Worm (Caenorhabditis elegans) whole organism, L1 larva: ENCODE measurements around the gene clp-9.

Source experiments
- C04F5.9 ChIP-seq: sonication (generic microtip); optimal IDR thresholded peaks from 2 replicates; lab custom pipeline; 2016; ENCODE audit warnings: missing genetic modification characterization, missing compliant biosample characterization
- C34B4.2 ChIP-seq: sonication (generic microtip); optimal IDR thresholded peaks from 2 replicates; lab custom pipeline; 2017; ENCODE audit warnings: mild to moderate bottlenecking, missing genetic modification characterization, missing compliant biosample characterization
- F16B12.6 ChIP-seq: fragments of 150-350 bp; optimal IDR thresholded peaks from 2 replicates; lab custom pipeline; 2014; ENCODE audit warnings: missing biosample characterization, missing genetic modification characterization
- aha-1 ChIP-seq: fragments of 150-350 bp; optimal IDR thresholded peaks from 2 replicates; lab custom pipeline; 2014; ENCODE audit warnings: missing biosample characterization, missing genetic modification characterization
- aly-2 ChIP-seq: fragments of 150-350 bp; optimal IDR thresholded peaks from 2 replicates; lab custom pipeline; 2014; ENCODE audit warnings: missing biosample characterization, missing genetic modification characterization
- ama-1 ChIP-seq: fragments of 150-350 bp; optimal IDR thresholded peaks from 2 replicates; lab custom pipeline; 2014
- ceh-63 ChIP-seq: fragments of 200-800 bp; sonication (Bioruptor generic); optimal IDR thresholded peaks from 2 replicates; lab custom pipeline; 2018; ENCODE audit warnings: mild to moderate bottlenecking, missing genetic modification characterization, missing compliant biosample characterization
- ceh-88 ChIP-seq: fragments of 200-800 bp; sonication (Bioruptor generic); IDR thresholded peaks from 2 replicates; pipeline ENCODE4 v1.3.6; 2022; ENCODE audit warnings: missing genetic modification characterization, missing compliant biosample characterization
- ces-1 ChIP-seq: fragments of 150-350 bp; optimal IDR thresholded peaks from 2 replicates; lab custom pipeline; 2014; ENCODE audit warnings: missing biosample characterization, missing genetic modification reagents, missing genetic modification characterization
- efl-1 ChIP-seq, 4 experiments: fragments of 150-350 bp; optimal IDR thresholded peaks in 3 of 4; peaks in 1 of 4; 1 replicate in 1 of 4; 2 replicates in 3 of 4; lab custom pipeline; 2014; ENCODE audit warnings: missing biosample characterization in 2 of 4, missing genetic modification characterization in 2 of 4, missing genetic modification reagents in 2 of 4
- efl-3 ChIP-seq: fragments of 200-800 bp; sonication (Bioruptor generic); optimal IDR thresholded peaks from 2 replicates; lab custom pipeline; 2018; ENCODE audit warnings: mild to moderate bottlenecking, missing genetic modification characterization, missing compliant biosample characterization
- elt-3 ChIP-seq, 6 experiments: fragments of 150-350 bp in 1 of 6; sonication (generic microtip); optimal IDR thresholded peaks; 2 replicates each; lab custom pipeline; 2017 to 2018; ENCODE audit warnings: missing biosample characterization in 6 of 6, missing genetic modification characterization in 6 of 6, inconsistent platforms in 1 of 6
- ets-5 ChIP-seq: fragments of 200-800 bp; sonication (Bioruptor generic); IDR thresholded peaks from 2 replicates; pipeline ENCODE4 v1.3.6; 2022; ENCODE audit warnings: missing genetic modification characterization, missing compliant biosample characterization
- fkh-10 ChIP-seq: sonication (generic microtip); optimal IDR thresholded peaks from 2 replicates; lab custom pipeline; 2017; ENCODE audit warnings: missing biosample characterization, missing genetic modification reagents, missing genetic modification characterization
- fkh-4 ChIP-seq: sonication (generic microtip); optimal IDR thresholded peaks from 2 replicates; lab custom pipeline; 2016; ENCODE audit warnings: missing compliant biosample characterization, missing genetic modification characterization, borderline replicate concordance
- fkh-8 ChIP-seq: sonication (generic microtip); optimal IDR thresholded peaks from 2 replicates; lab custom pipeline; 2016; ENCODE audit warnings: mild to moderate bottlenecking, missing genetic modification characterization, missing compliant biosample characterization
- hlh-17 ChIP-seq: fragments of 200-800 bp; sonication (Bioruptor generic); optimal IDR thresholded peaks from 2 replicates; lab custom pipeline; 2018; ENCODE audit warnings: missing genetic modification characterization, mild to moderate bottlenecking, missing compliant biosample characterization, moderate library complexity, borderline replicate concordance
- hlh-4 ChIP-seq: sonication (generic microtip); optimal IDR thresholded peaks from 2 replicates; lab custom pipeline; 2016; ENCODE audit warnings: mild to moderate bottlenecking, missing genetic modification characterization, missing compliant biosample characterization
- hpl-2 ChIP-seq: fragments of 150-350 bp; optimal IDR thresholded peaks from 2 replicates; lab custom pipeline; 2014; ENCODE audit warnings: missing biosample characterization, missing genetic modification reagents, missing genetic modification characterization
- irx-1 ChIP-seq: sonication (generic microtip); optimal IDR thresholded peaks from 2 replicates; lab custom pipeline; 2016; ENCODE audit warnings: missing genetic modification characterization, missing compliant biosample characterization
- jun-1 ChIP-seq: fragments of 150-350 bp; optimal IDR thresholded peaks from 2 replicates; lab custom pipeline; 2014; ENCODE audit warnings: missing biosample characterization, missing genetic modification reagents, missing genetic modification characterization
- lin-14 ChIP-seq: fragments of 200-800 bp; sonication (Bioruptor generic); optimal IDR thresholded peaks from 2 replicates; lab custom pipeline; 2018; ENCODE audit warnings: mild to moderate bottlenecking, missing genetic modification characterization, moderate library complexity, missing compliant biosample characterization
- lin-15B ChIP-seq: fragments of 150-350 bp; sonication (generic microtip); optimal IDR thresholded peaks from 3 replicates; lab custom pipeline; 2014; ENCODE audit warnings: missing biosample characterization, missing genetic modification characterization
- lsy-2 ChIP-seq, 2 experiments: fragments of 150-350 bp; optimal IDR thresholded peaks; 2 replicates each; lab custom pipeline; 2014; ENCODE audit warnings: missing biosample characterization in 2 of 2, missing genetic modification characterization in 2 of 2
- mep-1 ChIP-seq: fragments of 150-350 bp; optimal IDR thresholded peaks from 2 replicates; lab custom pipeline; 2014; ENCODE audit warnings: missing biosample characterization, missing genetic modification characterization
- nhr-11 ChIP-seq: fragments of 150-350 bp; optimal IDR thresholded peaks from 2 replicates; lab custom pipeline; 2014; ENCODE audit warnings: missing biosample characterization, missing genetic modification characterization
- nhr-20 ChIP-seq: sonication (generic microtip); optimal IDR thresholded peaks from 2 replicates; lab custom pipeline; 2016; ENCODE audit warnings: mild to moderate bottlenecking, missing genetic modification characterization, missing compliant biosample characterization
- nhr-237 ChIP-seq: fragments of 150-350 bp; optimal IDR thresholded peaks from 2 replicates; lab custom pipeline; 2014; ENCODE audit warnings: missing biosample characterization, missing genetic modification characterization
- nhr-47 ChIP-seq: sonication (generic microtip); optimal IDR thresholded peaks from 2 replicates; lab custom pipeline; 2016; ENCODE audit warnings: mild to moderate bottlenecking, missing genetic modification characterization, moderate library complexity, missing compliant biosample characterization
- nhr-76 ChIP-seq: sonication (generic microtip); optimal IDR thresholded peaks from 2 replicates; lab custom pipeline; 2017; ENCODE audit warnings: missing biosample characterization, missing genetic modification characterization
- nhr-77 ChIP-seq: fragments of 150-350 bp; optimal IDR thresholded peaks from 2 replicates; lab custom pipeline; 2014; ENCODE audit warnings: missing biosample characterization, missing genetic modification characterization
- nhr-85 ChIP-seq: sonication (generic microtip); peaks from one replicate; lab custom pipeline; 2016; ENCODE audit warnings: missing genetic modification characterization, inconsistent platforms, missing compliant biosample characterization
- pax-3 ChIP-seq: fragments of 200-800 bp; sonication (Bioruptor generic); optimal IDR thresholded peaks from 2 replicates; lab custom pipeline; 2018; ENCODE audit warnings: mild to moderate bottlenecking, missing genetic modification characterization, moderate library complexity, missing compliant biosample characterization
- skn-1 ChIP-seq: fragments of 150-350 bp; optimal IDR thresholded peaks from 2 replicates; lab custom pipeline; 2014; ENCODE audit warnings: missing biosample characterization, missing genetic modification characterization
- snpc-4 ChIP-seq: fragments of 150-350 bp; optimal IDR thresholded peaks from 2 replicates; lab custom pipeline; 2014; ENCODE audit warnings: missing biosample characterization, missing genetic modification characterization
- snu-23 ChIP-seq: sonication (generic microtip); optimal IDR thresholded peaks from 2 replicates; lab custom pipeline; 2016; ENCODE audit warnings: missing genetic modification characterization, missing compliant biosample characterization
- sptf-1 ChIP-seq: fragments of 150-350 bp; optimal IDR thresholded peaks from 2 replicates; lab custom pipeline; 2014; ENCODE audit warnings: missing biosample characterization, missing genetic modification characterization
- swsn-7 ChIP-seq: sonication (generic microtip); optimal IDR thresholded peaks from 2 replicates; lab custom pipeline; 2016; ENCODE audit warnings: missing genetic modification characterization, missing compliant biosample characterization
- tbx-2 ChIP-seq: sonication (generic microtip); optimal IDR thresholded peaks from 2 replicates; lab custom pipeline; 2016; ENCODE audit warnings: missing genetic modification characterization, missing compliant biosample characterization
- unc-130 ChIP-seq: fragments of 150-350 bp; optimal IDR thresholded peaks from 2 replicates; lab custom pipeline; 2017; ENCODE audit warnings: missing biosample characterization, missing genetic modification characterization, inconsistent platforms
- unc-62 ChIP-seq: fragments of 150-350 bp; optimal IDR thresholded peaks from 2 replicates; lab custom pipeline; 2014; ENCODE audit warnings: missing biosample characterization, missing genetic modification reagents, missing genetic modification characterization
- unc-86 ChIP-seq: sonication (generic microtip); optimal IDR thresholded peaks from 2 replicates; lab custom pipeline; 2016; ENCODE audit warnings: missing genetic modification characterization, missing compliant biosample characterization
- ztf-11 ChIP-seq, 2 experiments: sonication (generic microtip); optimal IDR thresholded peaks; 2 replicates each; lab custom pipeline; 2016 to 2017; ENCODE audit warnings: missing genetic modification characterization in 2 of 2, missing biosample characterization in 1 of 2, missing compliant biosample characterization in 1 of 2

Gene clp-9

DNA sequence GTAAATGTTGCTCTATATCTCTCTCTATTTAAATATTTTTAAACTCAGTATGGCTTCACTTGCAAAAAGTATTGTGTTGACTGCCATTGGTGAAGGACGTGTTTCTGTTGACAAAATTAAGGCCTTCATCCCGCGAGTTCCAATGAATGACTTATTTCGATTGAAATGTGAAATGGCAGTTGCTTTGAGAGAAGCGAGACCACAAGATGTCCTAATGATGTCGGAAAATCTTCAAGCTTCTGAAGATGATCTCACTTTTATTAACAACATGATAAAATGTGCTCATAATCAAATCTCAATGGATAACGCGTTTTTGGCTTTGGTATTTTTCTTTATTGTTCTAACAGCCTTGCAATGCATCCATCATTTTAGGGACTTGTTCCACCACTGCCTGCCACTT lies 35.5 kb upstream of the clp-9 start, which contains the start of gene ceh-75:
Gene ceh-75, plus strand, starts transcription at position 50 of the 400 bp plus-strand sequence.
- TF ChIP-seq lin-14, result no peak
- no peak for TF ChIP-seq aly-2 (tag; lab: Kevin White, UChicago)
- no peak for TF ChIP-seq unc-62
- no peak for TF ChIP-seq ceh-88
- no peak for TF ChIP-seq nhr-77 (tag; lab: Kevin White, UChicago)
- no peak for TF ChIP-seq irx-1
- TF ChIP-seq lsy-2 (tag; optimal IDR thresholded peaks at IDR 0.05; lab: Kevin White, UChicago), result no peak
- TF ChIP-seq fkh-8 (tag; lab: Kevin White, UChicago), result no peak
- no peak for TF ChIP-seq C34B4.2
- TF ChIP-seq efl-3 (GFP tag; lab: Kevin White, UChicago), result no peak
- TF ChIP-seq snu-23 (GFP tag; lab: Kevin White, UChicago), result no peak
- TF ChIP-seq fkh-10 (GFP tag; lab: Kevin White, UChicago), result no peak
- TF ChIP-seq efl-1 (optimal IDR thresholded peaks at IDR 0.05; lab: Kevin White, UChicago), result no peak
- no peak for TF ChIP-seq efl-1 (GFP tag; optimal IDR thresholded peaks at IDR 0.05 in 1 of 2; lab: Kevin White, UChicago)
- TF ChIP-seq mep-1, result no peak
- TF ChIP-seq nhr-85 (tag; lab: Kevin White, UChicago), result no peak
- TF ChIP-seq ztf-11 (tag; optimal IDR thresholded peaks at IDR 0.05; lab: Kevin White, UChicago), result no peak
- no peak for TF ChIP-seq pax-3 (tag; lab: Kevin White, UChicago)
- no peak for TF ChIP-seq nhr-20 (tag; lab: Kevin White, UChicago)
- no peak for TF ChIP-seq tbx-2 (tag; lab: Kevin White, UChicago)

DNA sequence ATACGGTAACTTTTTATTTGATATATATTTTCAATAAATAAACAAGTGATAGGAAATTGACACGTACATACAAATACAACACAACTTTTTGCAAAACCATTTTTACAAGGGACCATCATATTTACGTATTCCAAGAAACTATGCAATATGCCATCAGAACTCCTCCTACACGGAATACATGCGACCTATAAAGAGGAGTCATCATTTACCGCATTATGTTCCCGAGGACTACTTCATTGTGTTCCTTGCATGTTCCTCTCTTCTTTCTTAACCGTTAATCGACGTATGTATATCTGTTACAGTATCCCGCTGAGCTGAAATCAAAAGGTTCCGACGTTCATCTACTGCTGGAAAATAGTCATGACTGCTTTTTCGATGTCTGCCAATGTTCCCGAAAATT lies 32.6 kb upstream of the clp-9 start, which contains the start of gene C50H2.5:
Gene C50H2.5, plus strand, starts transcription at position 301 of the 400 bp plus-strand sequence.
- TF ChIP-seq aly-2 (tag; lab: Kevin White, UChicago), result no peak
- no peak for TF ChIP-seq snu-23 (GFP tag; lab: Kevin White, UChicago)
- no peak for TF ChIP-seq efl-3 (GFP tag; lab: Kevin White, UChicago)

ce11 chrV:9916665-9917064 lies 30.9 kb upstream of the clp-9 start, which contains the start of gene C50H2.4:
C50H2.4 (plus strand) TSS chrV:9916965.
- TF ChIP-seq nhr-76 (tag; lab: Kevin White, UChicago) (no peak), swsn-7 (tag; lab: Kevin White, UChicago) (no peak), aha-1 (tag; lab: Kevin White, UChicago) (no peak), elt-3 (tag; optimal IDR thresholded peaks at IDR 0.05; lab: Kevin White, UChicago) (no peak), nhr-47 (tag; lab: Kevin White, UChicago) (no peak), ets-5 (no peak), jun-1 (no peak)

- TF ChIP-seq nhr-11 (tag; lab: Kevin White, UChicago) (no peak), lin-15B (tag; lab: Kevin White, UChicago) (no peak), unc-86 (tag; lab: Kevin White, UChicago) (no peak), C04F5.9 (tag; lab: Kevin White, UChicago) (no peak), snu-23 (GFP tag; lab: Kevin White, UChicago) (no peak)
Measured at ce11 chrV:9915021-9915420, 29.3 kb upstream of the clp-9 start, which contains the start of gene mec-9. mec-9 (minus strand) TSS chrV:9915121.

DNA sequence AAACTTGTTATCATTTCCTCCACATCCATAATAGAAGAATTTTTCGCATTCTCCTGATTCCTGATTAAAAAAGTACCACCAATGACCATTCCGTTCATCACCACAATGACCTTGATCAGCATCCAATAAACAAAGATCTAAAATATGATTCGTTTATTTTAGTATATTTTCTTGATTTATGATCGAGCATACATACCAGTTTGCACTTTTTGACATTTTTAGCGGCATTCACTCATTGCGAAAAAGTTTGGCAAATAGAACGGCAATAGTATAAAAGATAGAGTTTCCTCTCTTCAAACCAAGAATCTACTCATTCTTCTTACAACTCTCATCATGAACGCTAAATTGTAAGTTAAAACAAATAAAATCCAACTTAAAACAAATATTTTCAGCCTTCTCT lies 28.1 kb upstream of the clp-9 start, which contains the start of gene fipr-10:
Gene fipr-10, plus strand, starts transcription at position 301 of the 400 bp plus-strand sequence.
- no peak for TF ChIP-seq skn-1 (tag; lab: Kevin White, UChicago)
- no peak for TF ChIP-seq ceh-63
- no peak for TF ChIP-seq nhr-77 (tag; lab: Kevin White, UChicago)
- no peak for TF ChIP-seq hlh-4 (tag; lab: Kevin White, UChicago)
- TF ChIP-seq sptf-1 (tag; lab: Kevin White, UChicago), result no peak
- TF ChIP-seq unc-130 (tag; lab: Kevin White, UChicago), result no peak
- TF ChIP-seq ceh-88, result no peak
- no peak for TF ChIP-seq hpl-2
- TF ChIP-seq snpc-4 (tag; lab: Kevin White, UChicago), result no peak
- TF ChIP-seq ama-1 (lab: Kevin White, UChicago), result no peak
- TF ChIP-seq F16B12.6 (tag; lab: Kevin White, UChicago), result no peak
- TF ChIP-seq nhr-237, result no peak
- no peak for TF ChIP-seq hlh-17 (GFP tag; lab: Kevin White, UChicago)
- no peak for TF ChIP-seq unc-62
- no peak for TF ChIP-seq ces-1 (GFP tag; lab: Kevin White, UChicago)
- TF ChIP-seq fkh-4 (tag; lab: Kevin White, UChicago), result no peak
- TF ChIP-seq tbx-2 (tag; lab: Kevin White, UChicago), result no peak
- TF ChIP-seq C34B4.2, result no peak
